Fruit fly (Drosophila melanogaster) whole organism, embryonic: ENCODE data around the gene Osi2.

Experiments used
- ATbp ChIP-seq: fragments of 200-800 bp; sonication (Bioruptor generic); optimal IDR thresholded peaks from 2 replicates; lab custom pipeline; 2017; ENCODE audit warnings: missing biosample characterization, mild to moderate bottlenecking, missing genetic modification characterization, missing genetic modification reagents
- Asciz ChIP-seq: fragments of 200-800 bp; sonication (Bioruptor generic); optimal IDR thresholded peaks from 2 replicates; lab custom pipeline; 2017; ENCODE audit warnings: missing biosample characterization, mild to moderate bottlenecking, missing genetic modification characterization, missing genetic modification reagents
- Atf6 ChIP-seq: fragments of 200-800 bp; sonication (Bioruptor generic); IDR thresholded peaks from 2 replicates; pipeline ENCODE4 v1.3.6; 2022; ENCODE audit warnings: missing biosample characterization, missing genetic modification characterization
- CG13296 ChIP-seq: fragments of 200-800 bp; sonication (Bioruptor generic); optimal IDR thresholded peaks from 3 replicates; lab custom pipeline; 2018; ENCODE audit warnings: missing biosample characterization, mild to moderate bottlenecking, missing genetic modification characterization
- CG13624 ChIP-seq: fragments of 200-800 bp; sonication (Bioruptor generic); optimal IDR thresholded peaks from 2 replicates; lab custom pipeline; 2016; ENCODE audit warnings: missing biosample characterization, missing genetic modification characterization
- CG15269 ChIP-seq: fragments of 200-800 bp; sonication (Bioruptor generic); optimal IDR thresholded peaks from 2 replicates; lab custom pipeline; 2018; ENCODE audit warnings: missing biosample characterization, mild to moderate bottlenecking, missing genetic modification characterization, moderate library complexity
- CG15514 ChIP-seq: fragments of 200-800 bp; sonication (Bioruptor generic); optimal IDR thresholded peaks from 3 replicates; lab custom pipeline; 2017; ENCODE audit warnings: missing biosample characterization, missing genetic modification characterization, mild to moderate bottlenecking, moderate library complexity, missing genetic modification reagents
- CG1602 ChIP-seq: fragments of 200-800 bp; sonication (Bioruptor generic); optimal IDR thresholded peaks from 3 replicates; lab custom pipeline; 2016; ENCODE audit warnings: missing biosample characterization, missing genetic modification characterization
- CG1603 ChIP-seq: fragments of 200-800 bp; sonication (Bioruptor generic); optimal IDR thresholded peaks from 2 replicates; lab custom pipeline; 2019; ENCODE audit warnings: missing biosample characterization, mild to moderate bottlenecking, missing genetic modification characterization, moderate library complexity
- CG1792 ChIP-seq: fragments of 200-800 bp; sonication (Bioruptor generic); optimal IDR thresholded peaks from 2 replicates; lab custom pipeline; 2016; ENCODE audit warnings: missing biosample characterization, missing genetic modification characterization
- CG31441 ChIP-seq: fragments of 200-800 bp; sonication (Bioruptor generic); IDR thresholded peaks from 2 replicates; pipeline ENCODE4 v1.3.6; 2022; ENCODE audit warnings: missing biosample characterization, missing genetic modification characterization
- CG32772 ChIP-seq: fragments of 200-800 bp; sonication (Bioruptor generic); IDR thresholded peaks from 2 replicates; pipeline ENCODE4 v1.3.6; 2022; ENCODE audit warnings: missing biosample characterization, missing genetic modification characterization
- CG42726 ChIP-seq: fragments of 200-800 bp; sonication (Bioruptor generic); IDR thresholded peaks from 2 replicates; pipeline ENCODE4 v1.3.6; 2022; ENCODE audit warnings: missing biosample characterization, missing genetic modification characterization; ENCODE audit not compliant: partially characterized antibody
- CG4282 ChIP-seq: fragments of 200-800 bp; sonication (Bioruptor generic); optimal IDR thresholded peaks from 2 replicates; lab custom pipeline; 2016; ENCODE audit warnings: missing biosample characterization, missing genetic modification characterization
- CG6175 ChIP-seq: fragments of 200-800 bp; sonication (Bioruptor generic); IDR thresholded peaks from 3 replicates; pipeline ENCODE4 v1.3.6; 2022; ENCODE audit warnings: missing biosample characterization, missing genetic modification characterization
- CG6272 ChIP-seq: fragments of 200-800 bp; sonication (Bioruptor generic); IDR thresholded peaks from 2 replicates; pipeline ENCODE4 v1.3.6; 2022; ENCODE audit warnings: missing biosample characterization, missing genetic modification characterization
- CG6683 ChIP-seq: fragments of 200-800 bp; sonication (Bioruptor generic); optimal IDR thresholded peaks from 2 replicates; lab custom pipeline; 2017; ENCODE audit warnings: missing biosample characterization, mild to moderate bottlenecking, missing genetic modification characterization, missing genetic modification reagents
- CG6813 ChIP-seq: fragments of 200-800 bp; sonication (Bioruptor generic); optimal IDR thresholded peaks from 2 replicates; lab custom pipeline; 2017; ENCODE audit warnings: missing biosample characterization, missing genetic modification characterization, mild to moderate bottlenecking, moderate library complexity, missing genetic modification reagents
- CG9609 ChIP-seq: fragments of 200-800 bp; sonication (Bioruptor generic); optimal IDR thresholded peaks from 3 replicates; lab custom pipeline; 2016; ENCODE audit warnings: missing biosample characterization, missing genetic modification characterization
- CG9727 ChIP-seq: fragments of 200-800 bp; sonication (Bioruptor generic); optimal IDR thresholded peaks from 3 replicates; lab custom pipeline; 2017; ENCODE audit warnings: missing biosample characterization, mild to moderate bottlenecking, missing genetic modification characterization
- Hr51 ChIP-seq, 2 experiments: fragments of 200-800 bp; sonication (Bioruptor generic); optimal IDR thresholded peaks; 2 replicates in 1 of 2; 3 replicates in 1 of 2; lab custom pipeline; 2016 to 2018; ENCODE audit warnings: missing biosample characterization in 2 of 2, missing genetic modification characterization in 2 of 2, mild to moderate bottlenecking in 1 of 2, moderate library complexity in 1 of 2
- Mad ChIP-seq: fragments of 200-800 bp; sonication (Bioruptor generic); optimal IDR thresholded peaks from 2 replicates; lab custom pipeline; 2016; ENCODE audit warnings: missing biosample characterization, missing genetic modification characterization
- Sox102F ChIP-seq: fragments of 200-800 bp; sonication (Bioruptor generic); optimal IDR thresholded peaks from 2 replicates; lab custom pipeline; 2018; ENCODE audit warnings: missing biosample characterization, mild to moderate bottlenecking, missing genetic modification characterization, moderate library complexity
- bowl ChIP-seq: fragments of 200-800 bp; sonication (Bioruptor generic); IDR thresholded peaks from 2 replicates; pipeline ENCODE4 v1.3.6; 2022; ENCODE audit warnings: missing biosample characterization, missing genetic modification characterization
- cato ChIP-seq: fragments of 200-800 bp; sonication (Bioruptor generic); optimal IDR thresholded peaks from 2 replicates; lab custom pipeline; 2016; ENCODE audit warnings: missing biosample characterization, missing genetic modification characterization, borderline replicate concordance
- dm ChIP-seq: fragments of 200-800 bp; sonication (Bioruptor generic); optimal IDR thresholded peaks from 3 replicates; lab custom pipeline; 2016; ENCODE audit warnings: missing biosample characterization, missing genetic modification characterization
- ewg ChIP-seq: fragments of 200-800 bp; sonication (Bioruptor generic); optimal IDR thresholded peaks from 3 replicates; lab custom pipeline; 2017; ENCODE audit warnings: mild to moderate bottlenecking, missing biosample characterization, missing genetic modification reagents, missing genetic modification characterization
- exex ChIP-seq: fragments of 200-800 bp; sonication (Bioruptor generic); optimal IDR thresholded peaks from 4 replicates; lab custom pipeline; 2018; ENCODE audit warnings: missing biosample characterization, mild to moderate bottlenecking, missing genetic modification characterization, moderate library complexity
- gro ChIP-seq: fragments of 200-800 bp; sonication (Bioruptor generic); optimal IDR thresholded peaks from 2 replicates; lab custom pipeline; 2016; ENCODE audit warnings: missing biosample characterization, missing genetic modification characterization
- lbe ChIP-seq: fragments of 200-800 bp; sonication (Bioruptor generic); optimal IDR thresholded peaks from 2 replicates; lab custom pipeline; 2016; ENCODE audit warnings: missing biosample characterization, mild to moderate bottlenecking, missing genetic modification characterization
- otp ChIP-seq: fragments of 200-800 bp; sonication (Bioruptor generic); IDR thresholded peaks from 3 replicates; pipeline ENCODE4, ENCODE4 v1.3.6; 2022; ENCODE audit warnings: missing biosample characterization, missing genetic modification characterization
- p53 ChIP-seq: fragments of 200-800 bp; sonication (Bioruptor generic); optimal IDR thresholded peaks from 2 replicates; lab custom pipeline; 2016; ENCODE audit warnings: missing biosample characterization, missing genetic modification characterization
- pb ChIP-seq: fragments of 200-800 bp; sonication (Bioruptor generic); optimal IDR thresholded peaks from 3 replicates; lab custom pipeline; 2016; ENCODE audit warnings: missing biosample characterization, missing genetic modification characterization
- peb ChIP-seq: fragments of 200-800 bp; sonication (Bioruptor generic); IDR thresholded peaks from 2 replicates; pipeline ENCODE4 v1.3.6; 2022; ENCODE audit warnings: missing biosample characterization, missing genetic modification characterization
- pho ChIP-seq: fragments of 200-800 bp; sonication (Bioruptor generic); optimal IDR thresholded peaks from 2 replicates; lab custom pipeline; 2016; ENCODE audit warnings: missing biosample characterization, missing genetic modification characterization
- pzg ChIP-seq: fragments of 200-800 bp; sonication (Bioruptor generic); optimal IDR thresholded peaks from 3 replicates; lab custom pipeline; 2018; ENCODE audit warnings: missing biosample characterization, mild to moderate bottlenecking, missing genetic modification characterization, moderate library complexity
- shn ChIP-seq: fragments of 200-800 bp; sonication (Bioruptor generic); optimal IDR thresholded peaks from 3 replicates; lab custom pipeline; 2016; ENCODE audit warnings: missing biosample characterization, missing genetic modification characterization
- slp2 ChIP-seq: fragments of 200-800 bp; sonication (Bioruptor generic); optimal IDR thresholded peaks from 2 replicates; lab custom pipeline; 2016; ENCODE audit warnings: missing biosample characterization, missing genetic modification characterization
- so ChIP-seq: fragments of 200-800 bp; sonication (Bioruptor generic); IDR thresholded peaks from 3 replicates; pipeline ENCODE4 v1.3.6; 2022; ENCODE audit warnings: missing biosample characterization, missing genetic modification characterization
- sr ChIP-seq: fragments of 200-800 bp; sonication (Bioruptor generic); IDR thresholded peaks from 3 replicates; pipeline ENCODE4 v1.3.6; 2022; ENCODE audit warnings: missing biosample characterization, missing genetic modification characterization
- wek ChIP-seq: fragments of 200-800 bp; sonication (Bioruptor generic); optimal IDR thresholded peaks from 3 replicates; lab custom pipeline; 2018; ENCODE audit warnings: missing biosample characterization, mild to moderate bottlenecking, missing genetic modification characterization, moderate library complexity

Osi2 gene

dm6 chr3R:6203000-6203399 is 6.2 kb upstream of the Osi2 start (continued):
- TF ChIP-seq bowl (GFP tag; lab: Robert Waterston, UW) (no peak), ATbp (GFP tag; lab: Kevin White, UChicago) (peak; percentile 69), pho (GFP tag; lab: Kevin White, UChicago) (no peak), Asciz (peak; percentile 36), peb (GFP tag; lab: Robert Waterston, UW) (no peak), CG31441 (GFP tag; lab: Robert Waterston, UW) (0 out of 2 replicates have a peak, but pooled peaks have one; percentile 15), Sox102F (GFP tag; lab: Kevin White, UChicago) (peak; percentile 30), wek (GFP tag; lab: Kevin White, UChicago) (peak; percentile 11), CG6272 (GFP tag; lab: Robert Waterston, UW) (no peak), CG13296 (GFP tag; lab: Kevin White, UChicago) (no peak), CG32772 (GFP tag; lab: Robert Waterston, UW) (no peak), otp (GFP tag; lab: Robert Waterston, UW) (0 out of 3 replicates have a peak, but pooled peaks have one; percentile 36), Mad (GFP tag; lab: Kevin White, UChicago) (no peak), CG15514 (GFP tag; lab: Kevin White, UChicago) (no peak), CG4282 (GFP tag; lab: Kevin White, UChicago) (no peak), CG9609 (no peak), CG6683 (no peak), gro (GFP tag; lab: Kevin White, UChicago) (no peak), Atf6 (GFP tag; lab: Robert Waterston, UW) (no peak), CG1602 (GFP tag; lab: Kevin White, UChicago) (no peak), shn (GFP tag; lab: Kevin White, UChicago) (no peak), CG1603 (peak; percentile 40), pzg (GFP tag; lab: Kevin White, UChicago) (no peak), cato (GFP tag; lab: Kevin White, UChicago) (no peak), slp2 (GFP tag; lab: Kevin White, UChicago) (no peak), pb (GFP tag; lab: Kevin White, UChicago) (no peak), CG15269 (tag; lab: Kevin White, UChicago) (no peak), CG6175 (GFP tag; lab: Robert Waterston, UW) (no peak), CG42726 (GFP tag; lab: Robert Waterston, UW) (no peak), sr (GFP tag; lab: Robert Waterston, UW) (no peak), so (GFP tag; lab: Robert Waterston, UW) (no peak), CG13624 (GFP tag; lab: Kevin White, UChicago) (no peak), exex (no peak), CG6813 (GFP tag; lab: Kevin White, UChicago) (peak; percentile 8), lbe (GFP tag; lab: Kevin White, UChicago) (no peak), ewg (GFP tag; lab: Kevin White, UChicago) (peak; percentile 10), p53 (GFP tag; lab: Kevin White, UChicago) (no peak), CG9727 (GFP tag; lab: Kevin White, UChicago) (no peak), Hr51 (GFP tag; optimal IDR thresholded peaks at IDR 0.05; lab: Kevin White, UChicago) (no peak), dm (GFP tag; lab: Kevin White, UChicago) (no peak), CG1792 (GFP tag; lab: Kevin White, UChicago) (no peak)
